Worm (Caenorhabditis elegans) whole organism, mixed stage, embryonic: ENCODE data around the gene eak-4.
"Not testable (repeated sequence)": the region's sequence is repeated elsewhere in the genome, so short reads cannot be mapped to it uniquely, and the experiment has no call there.

Experiments used
- blmp-1 ChIP-seq: fragments of 150-350 bp; optimal IDR thresholded peaks from 2 replicates; lab custom pipeline; 2014; ENCODE audit warnings: missing biosample characterization, missing genetic modification characterization
- ham-2 ChIP-seq: fragments of 200-800 bp; sonication (Bioruptor generic); optimal IDR thresholded peaks from 2 replicates; lab custom pipeline; 2018; ENCODE audit warnings: mild to moderate bottlenecking, missing genetic modification characterization, missing compliant biosample characterization
- mep-1 ChIP-seq: fragments of 150-350 bp; optimal IDR thresholded peaks from 2 replicates; lab custom pipeline; 2017; ENCODE audit warnings: missing biosample characterization, missing genetic modification reagents, missing genetic modification characterization, inconsistent platforms
- nhr-28 ChIP-seq: fragments of 150-350 bp; optimal IDR thresholded peaks from 2 replicates; lab custom pipeline; 2014; ENCODE audit warnings: missing biosample characterization, missing genetic modification characterization
- nhr-76 ChIP-seq: sonication (generic microtip); optimal IDR thresholded peaks from 2 replicates; lab custom pipeline; 2017; ENCODE audit warnings: missing biosample characterization, missing genetic modification characterization
- pha-4 ChIP-seq: fragments of 150-350 bp; optimal IDR thresholded peaks from 2 replicates; lab custom pipeline; 2018; ENCODE audit warnings: missing biosample characterization, missing genetic modification reagents, missing genetic modification characterization

Gene eak-4

ce11 chrIV:12478711-12479110, 46.6 kb downstream of the eak-4 start, which contains the start of gene igdb-1:
TSS of gene igdb-1 (plus strand) at chrIV:12479011.
- not testable (repeated sequence) for TF ChIP-seq nhr-28 (tag; lab: Kevin White, UChicago); ham-2; blmp-1

- not testable (repeated sequence) for TF ChIP-seq nhr-76, pha-4, mep-1 (tag; lab: Kevin White, UChicago)
Observed at ce11 chrIV:12476942-12477341, 48.4 kb downstream of the eak-4 start, which contains the start of gene T04A11.1. TSS of gene T04A11.1 (minus strand) at chrIV:12477042.
